Worm (Caenorhabditis elegans) whole organism, mixed stage, embryonic: Measurements from ENCODE around the gene F47B10.8.

Experiments used
- M03D4.4 ChIP-seq: sonication (generic microtip); optimal IDR thresholded peaks from 2 replicates; lab custom pipeline; 2017; ENCODE audit warnings: mild to moderate bottlenecking, missing genetic modification characterization, missing compliant biosample characterization
- bed-3 ChIP-seq: fragments of 200-800 bp; sonication (Bioruptor generic); optimal IDR thresholded peaks from 3 replicates; lab custom pipeline; 2018; ENCODE audit warnings: mild to moderate bottlenecking, missing genetic modification characterization, moderate library complexity, missing compliant biosample characterization
- ceh-39 ChIP-seq: fragments of 150-350 bp; optimal IDR thresholded peaks from 2 replicates; lab custom pipeline; 2014; ENCODE audit warnings: missing biosample characterization, missing genetic modification characterization
- ceh-43 ChIP-seq: fragments of 200-800 bp; sonication (Bioruptor generic); optimal IDR thresholded peaks from 2 replicates; lab custom pipeline; 2018; ENCODE audit warnings: mild to moderate bottlenecking, missing genetic modification characterization, moderate library complexity, missing compliant biosample characterization
- ceh-83 ChIP-seq: fragments of 200-800 bp; sonication (Bioruptor generic); optimal IDR thresholded peaks from 2 replicates; lab custom pipeline; 2018; ENCODE audit warnings: mild to moderate bottlenecking, missing genetic modification characterization, missing compliant biosample characterization
- ces-1 ChIP-seq: fragments of 150-350 bp; optimal IDR thresholded peaks from 2 replicates; lab custom pipeline; 2014; ENCODE audit warnings: missing biosample characterization, missing genetic modification reagents, missing genetic modification characterization
- cnd-1 ChIP-seq: fragments of 200-800 bp; sonication (Bioruptor generic); optimal IDR thresholded peaks from 2 replicates; lab custom pipeline; 2018; ENCODE audit warnings: mild to moderate bottlenecking, missing genetic modification characterization, missing compliant biosample characterization
- drap-1 ChIP-seq: fragments of 200-800 bp; sonication (Bioruptor generic); optimal IDR thresholded peaks from 3 replicates; lab custom pipeline; 2018; ENCODE audit warnings: mild to moderate bottlenecking, missing genetic modification characterization, missing compliant biosample characterization
- elt-1 ChIP-seq: sonication (generic microtip); optimal IDR thresholded peaks from 2 replicates; lab custom pipeline; 2017; ENCODE audit warnings: missing genetic modification characterization, mild to moderate bottlenecking, missing compliant biosample characterization, antibody characterized with exemption, moderate library complexity, borderline replicate concordance; ENCODE audit not compliant: insufficient read depth
- elt-3 ChIP-seq: fragments of 150-350 bp; optimal IDR thresholded peaks from 2 replicates; lab custom pipeline; 2014; ENCODE audit warnings: missing biosample characterization, missing genetic modification characterization
- flh-1 ChIP-seq: fragments of 200-800 bp; sonication (Bioruptor generic); optimal IDR thresholded peaks from 2 replicates; lab custom pipeline; 2018; ENCODE audit warnings: mild to moderate bottlenecking, missing genetic modification characterization, moderate library complexity, missing compliant biosample characterization
- ham-2 ChIP-seq: fragments of 200-800 bp; sonication (Bioruptor generic); optimal IDR thresholded peaks from 2 replicates; lab custom pipeline; 2018; ENCODE audit warnings: mild to moderate bottlenecking, missing genetic modification characterization, missing compliant biosample characterization
- hlh-1 ChIP-seq: fragments of 150-350 bp; optimal IDR thresholded peaks from 2 replicates; lab custom pipeline; 2014; ENCODE audit warnings: missing biosample characterization, missing genetic modification reagents, missing genetic modification characterization
- lin-13 ChIP-seq: fragments of 150-350 bp; optimal IDR thresholded peaks from 2 replicates; lab custom pipeline; 2014; ENCODE audit warnings: missing biosample characterization, missing genetic modification characterization
- lin-32 ChIP-seq: fragments of 200-800 bp; sonication (Bioruptor generic); optimal IDR thresholded peaks from 2 replicates; lab custom pipeline; 2018; ENCODE audit warnings: mild to moderate bottlenecking, missing genetic modification characterization, missing compliant biosample characterization
- lsy-2 ChIP-seq: fragments of 150-350 bp; optimal IDR thresholded peaks from 2 replicates; lab custom pipeline; 2014; ENCODE audit warnings: missing biosample characterization, missing genetic modification characterization
- mab-5 ChIP-seq: fragments of 150-350 bp; optimal IDR thresholded peaks from 2 replicates; lab custom pipeline; 2014; ENCODE audit warnings: missing biosample characterization, missing genetic modification characterization
- mep-1 ChIP-seq: fragments of 150-350 bp; optimal IDR thresholded peaks from 2 replicates; lab custom pipeline; 2017; ENCODE audit warnings: missing biosample characterization, missing genetic modification reagents, missing genetic modification characterization, inconsistent platforms
- mls-2 ChIP-seq: sonication (generic microtip); optimal IDR thresholded peaks from 2 replicates; lab custom pipeline; 2016; ENCODE audit warnings: mild to moderate bottlenecking, missing genetic modification characterization, moderate library complexity, missing compliant biosample characterization
- nhr-12 ChIP-seq: fragments of 150-350 bp; optimal IDR thresholded peaks from 2 replicates; lab custom pipeline; 2014; ENCODE audit warnings: missing biosample characterization, missing genetic modification characterization
- nhr-2 ChIP-seq: fragments of 150-350 bp; optimal IDR thresholded peaks from 2 replicates; lab custom pipeline; 2014; ENCODE audit warnings: missing biosample characterization, missing genetic modification characterization
- nhr-237 ChIP-seq: fragments of 150-350 bp; optimal IDR thresholded peaks from 2 replicates; lab custom pipeline; 2014; ENCODE audit warnings: missing biosample characterization, missing genetic modification characterization
- nhr-28 ChIP-seq: fragments of 150-350 bp; optimal IDR thresholded peaks from 2 replicates; lab custom pipeline; 2014; ENCODE audit warnings: missing biosample characterization, missing genetic modification characterization
- nhr-76 ChIP-seq: sonication (generic microtip); optimal IDR thresholded peaks from 2 replicates; lab custom pipeline; 2017; ENCODE audit warnings: missing biosample characterization, missing genetic modification characterization
- pha-4 ChIP-seq: fragments of 150-350 bp; optimal IDR thresholded peaks from 2 replicates; lab custom pipeline; 2018; ENCODE audit warnings: missing biosample characterization, missing genetic modification reagents, missing genetic modification characterization
- sem-2 ChIP-seq: fragments of 200-800 bp; sonication (Bioruptor generic); optimal IDR thresholded peaks from 2 replicates; lab custom pipeline; 2018; ENCODE audit warnings: mild to moderate bottlenecking, missing genetic modification characterization, missing compliant biosample characterization
- snpc-4 ChIP-seq: fragments of 150-350 bp; optimal IDR thresholded peaks from 2 replicates; lab custom pipeline; 2014; ENCODE audit warnings: missing biosample characterization, missing genetic modification characterization
- sptf-1 ChIP-seq: sonication (generic microtip); optimal IDR thresholded peaks from 2 replicates; lab custom pipeline; 2017; ENCODE audit warnings: mild to moderate bottlenecking, missing genetic modification characterization, moderate library complexity, missing compliant biosample characterization
- tbx-8 ChIP-seq: fragments of 200-800 bp; sonication (Bioruptor generic); optimal IDR thresholded peaks from 2 replicates; lab custom pipeline; 2018; ENCODE audit warnings: mild to moderate bottlenecking, missing genetic modification characterization, moderate library complexity, missing compliant biosample characterization
- unc-120 ChIP-seq: sonication (generic microtip); optimal IDR thresholded peaks from 2 replicates; lab custom pipeline; 2017; ENCODE audit warnings: missing genetic modification characterization, missing compliant biosample characterization; ENCODE audit not compliant: poor library complexity, severe bottlenecking
- unc-39 ChIP-seq: fragments of 150-350 bp; optimal IDR thresholded peaks from 2 replicates; lab custom pipeline; 2014; ENCODE audit warnings: missing biosample characterization, missing genetic modification characterization
- unc-62 ChIP-seq: fragments of 150-350 bp; optimal IDR thresholded peaks from 2 replicates; lab custom pipeline; 2014; ENCODE audit warnings: missing biosample characterization, missing genetic modification reagents, missing genetic modification characterization
- zip-8 ChIP-seq: fragments of 150-350 bp; optimal IDR thresholded peaks from 2 replicates; lab custom pipeline; 2014; ENCODE audit warnings: missing biosample characterization, missing genetic modification characterization
- ztf-11 ChIP-seq: fragments of 150-350 bp; optimal IDR thresholded peaks from 2 replicates; lab custom pipeline; 2014; ENCODE audit warnings: missing biosample characterization, missing genetic modification characterization

Gene F47B10.8

ce11 chrX:10910716-10911115, at the start of gene F47B10.8:
TSS of gene F47B10.8 (minus strand) at chrX:10910816.
- TF ChIP-seq lin-32, result no peak
- TF ChIP-seq, all 35 proteins: peak for 0

ce11 chrX:10959136-10959535, 48.5 kb upstream of the F47B10.8 start, which contains the start of gene K09C8.2:
TSS of gene K09C8.2 (plus strand) at chrX:10959436.
- TF ChIP-seq mab-5 (tag; lab: Kevin White, UChicago) (no peak), M03D4.4 (tag; lab: Kevin White, UChicago) (no peak), sptf-1 (no peak), ceh-43 (no peak), nhr-2 (tag; lab: Kevin White, UChicago) (no peak), flh-1 (GFP tag; lab: Kevin White, UChicago) (no peak), nhr-76 (tag; lab: Kevin White, UChicago) (no peak)

- TF ChIP-seq lin-32, result no peak
- no peak for TF ChIP-seq elt-3 (tag; lab: Kevin White, UChicago)
- TF ChIP-seq sem-2, result no peak
- no peak for TF ChIP-seq lsy-2 (tag; lab: Kevin White, UChicago)
- TF ChIP-seq bed-3 (GFP tag; lab: Kevin White, UChicago), result no peak
- no peak for TF ChIP-seq pha-4 (tag; lab: Kevin White, UChicago)
- TF ChIP-seq nhr-12 (tag; lab: Kevin White, UChicago), result no peak
- no peak for TF ChIP-seq snpc-4
- no peak for TF ChIP-seq ceh-83 (GFP tag; lab: Kevin White, UChicago)
- no peak for TF ChIP-seq unc-39 (tag; lab: Kevin White, UChicago)
- TF ChIP-seq lin-13 (tag; lab: Kevin White, UChicago), result no peak
- TF ChIP-seq ces-1 (GFP tag; lab: Kevin White, UChicago), result no peak
- TF ChIP-seq nhr-2 (tag; lab: Kevin White, UChicago), result no peak
- TF ChIP-seq elt-1 (tag; lab: Kevin White, UChicago), result no peak
- no peak for TF ChIP-seq nhr-237 (tag; lab: Kevin White, UChicago)
- no peak for TF ChIP-seq sptf-1
- TF ChIP-seq mls-2, result no peak
- no peak for TF ChIP-seq unc-120
- TF ChIP-seq hlh-1 (tag; lab: Kevin White, UChicago), result no peak
- TF ChIP-seq unc-62 (GFP tag; lab: Kevin White, UChicago), result no peak
These were observed 47.8 kb upstream of the F47B10.8 start, which contains the start of gene nlp-19 for ce11 chrX:10958427-10958826. TSS of gene nlp-19 (plus strand) at chrX:10958727.

DNA sequence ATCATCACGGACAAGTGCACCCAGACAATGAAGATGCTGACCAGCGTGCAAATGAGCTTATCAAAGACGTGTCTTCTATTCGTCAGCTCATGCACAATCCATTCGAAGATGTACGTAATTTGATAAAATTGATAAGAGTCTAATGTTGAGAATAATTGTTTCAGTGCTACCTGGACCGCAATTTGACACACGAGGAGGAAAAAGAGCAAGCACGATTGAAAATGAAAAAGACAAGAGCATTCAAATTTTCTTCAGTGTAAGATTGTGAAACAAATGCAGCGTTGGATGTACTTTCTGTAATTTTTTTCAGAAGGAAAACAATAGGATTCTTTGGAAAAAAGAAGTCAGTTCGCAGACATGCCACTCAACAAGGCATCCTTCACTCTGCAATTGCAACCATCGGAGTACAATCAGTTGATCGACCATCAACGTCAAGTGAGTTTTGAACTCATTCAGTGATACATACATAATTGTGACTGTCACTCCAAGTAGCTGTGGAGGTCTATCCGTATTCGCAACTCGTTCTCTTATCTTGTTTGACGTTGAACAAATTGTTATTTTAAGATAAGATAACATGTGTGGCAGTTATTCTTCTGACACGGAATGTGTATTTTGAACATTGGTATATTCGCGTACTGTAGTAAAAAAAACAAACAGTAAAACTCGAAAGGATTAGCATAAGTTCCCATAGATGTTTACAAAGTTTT, 46.5 kb upstream of the F47B10.8 start:
- TF ChIP-seq elt-1 (tag; lab: Kevin White, UChicago), result no peak
- no peak for TF ChIP-seq nhr-76 (tag; lab: Kevin White, UChicago)
- no peak for TF ChIP-seq tbx-8 (GFP tag; lab: Kevin White, UChicago)
- no peak for TF ChIP-seq lin-13 (tag; lab: Kevin White, UChicago)
- TF ChIP-seq unc-39 (tag; lab: Kevin White, UChicago), result no peak
- TF ChIP-seq nhr-28 (tag; lab: Kevin White, UChicago), result no peak

- no peak for TF ChIP-seq tbx-8 (GFP tag; lab: Kevin White, UChicago)
- no peak for TF ChIP-seq cnd-1 (tag; lab: Kevin White, UChicago)
- TF ChIP-seq unc-120, result no peak
- no peak for TF ChIP-seq ham-2 (GFP tag; lab: Kevin White, UChicago)
- no peak for TF ChIP-seq mls-2
- TF ChIP-seq lin-32, result no peak
- no peak for TF ChIP-seq ceh-39 (tag; lab: Kevin White, UChicago)
- no peak for TF ChIP-seq ztf-11
- no peak for TF ChIP-seq lsy-2 (tag; lab: Kevin White, UChicago)
- TF ChIP-seq zip-8, result no peak
- no peak for TF ChIP-seq elt-3 (tag; lab: Kevin White, UChicago)
- TF ChIP-seq mep-1 (tag; lab: Kevin White, UChicago), result no peak
- no peak for TF ChIP-seq ces-1 (GFP tag; lab: Kevin White, UChicago)
- TF ChIP-seq ceh-43, result no peak
- TF ChIP-seq elt-1 (tag; lab: Kevin White, UChicago), result no peak
- no peak for TF ChIP-seq flh-1 (GFP tag; lab: Kevin White, UChicago)
- TF ChIP-seq drap-1 (GFP tag; lab: Kevin White, UChicago), result no peak
- TF ChIP-seq nhr-2 (tag; lab: Kevin White, UChicago), result no peak
These were observed 43.2 kb upstream of the F47B10.8 start, which contains the start of gene pbo-4 for ce11 chrX:10953834-10954233. TSS of gene pbo-4 (plus strand) at chrX:10954134.
